Worm (Caenorhabditis elegans) whole organism, young adult: ENCODE measurements around the gene cut-4.
A peak's percentile ranks its signal among the peaks of the same experiment; 100 is the strongest.

Experiments used
- B0035.1 ChIP-seq: sonication (generic microtip); optimal IDR thresholded peaks from 2 replicates; lab custom pipeline; 2016; ENCODE audit warnings: missing genetic modification characterization, mild to moderate bottlenecking, missing compliant biosample characterization, missing genotype, missing genetic modification reagents
- C17E4.6 ChIP-seq: fragments of 200-800 bp; sonication (Bioruptor generic); IDR thresholded peaks from 2 replicates; pipeline ENCODE4 v1.3.6; 2022; ENCODE audit warnings: missing genetic modification reagents, missing genetic modification characterization, missing compliant biosample characterization
- F22D6.2 ChIP-seq: sonication (generic microtip); optimal IDR thresholded peaks from 2 replicates; lab custom pipeline; 2016; ENCODE audit warnings: mild to moderate bottlenecking, missing genetic modification characterization, missing compliant biosample characterization
- F37B4.10 ChIP-seq: fragments of 200-800 bp; sonication (Bioruptor generic); IDR thresholded peaks from 2 replicates; pipeline ENCODE4 v1.3.6; 2022; ENCODE audit warnings: missing genetic modification characterization, missing compliant biosample characterization
- F49E8.2 ChIP-seq: sonication (generic microtip); optimal IDR thresholded peaks from 3 replicates; lab custom pipeline; 2017; ENCODE audit warnings: missing genetic modification characterization, mild to moderate bottlenecking, missing compliant biosample characterization, antibody characterized with exemption, moderate library complexity; ENCODE audit not compliant: insufficient read depth
- F52B5.7 ChIP-seq: sonication (generic microtip); optimal IDR thresholded peaks from 2 replicates; lab custom pipeline; 2016; ENCODE audit warnings: mild to moderate bottlenecking, missing genetic modification characterization, missing compliant biosample characterization
- F57A8.1 ChIP-seq: fragments of 200-800 bp; sonication (Bioruptor generic); optimal IDR thresholded peaks from 2 replicates; lab custom pipeline; 2018; ENCODE audit warnings: mild to moderate bottlenecking, missing genetic modification characterization, moderate library complexity, missing compliant biosample characterization
- K12H6.12 ChIP-seq: fragments of 200-800 bp; sonication (Bioruptor generic); optimal IDR thresholded peaks from 2 replicates; lab custom pipeline; 2018; ENCODE audit warnings: mild to moderate bottlenecking, missing genetic modification characterization, missing compliant biosample characterization
- T26A5.8 ChIP-seq: sonication (generic microtip); optimal IDR thresholded peaks from 2 replicates; lab custom pipeline; 2016; ENCODE audit warnings: missing genetic modification characterization, missing compliant biosample characterization
- ZK185.1 ChIP-seq: sonication (generic microtip); optimal IDR thresholded peaks from 2 replicates; lab custom pipeline; 2016; ENCODE audit warnings: mild to moderate bottlenecking, missing genetic modification characterization, missing compliant biosample characterization; ENCODE audit not compliant: poor library complexity, severe bottlenecking
- akir-1 ChIP-seq: fragments of 200-800 bp; sonication (Bioruptor generic); optimal IDR thresholded peaks from 2 replicates; lab custom pipeline; 2018; ENCODE audit warnings: mild to moderate bottlenecking, missing genetic modification characterization, moderate library complexity, missing compliant biosample characterization
- ama-1 ChIP-seq, 3 experiments: fragments of 150-350 bp in 1 of 3; sonication (generic microtip) in 2 of 3; optimal IDR thresholded peaks; 2 replicates each; lab custom pipeline; 2014 to 2018; ENCODE audit warnings: missing biosample characterization in 2 of 3, missing genetic modification characterization in 2 of 3, missing genetic modification reagents in 2 of 3
- attf-5 ChIP-seq: fragments of 200-800 bp; sonication (Bioruptor generic); optimal IDR thresholded peaks from 2 replicates; lab custom pipeline; 2018; ENCODE audit warnings: mild to moderate bottlenecking, missing genetic modification characterization, missing compliant biosample characterization
- attf-6 ChIP-seq: fragments of 200-800 bp; sonication (Bioruptor generic); IDR thresholded peaks from 2 replicates; pipeline ENCODE4 v1.3.6; 2022; ENCODE audit warnings: missing genetic modification reagents, missing genetic modification characterization, missing compliant biosample characterization
- bed-1 ChIP-seq: fragments of 200-800 bp; sonication (Bioruptor generic); IDR thresholded peaks from 2 replicates; pipeline ENCODE4 v1.3.6; 2022; ENCODE audit warnings: missing genetic modification reagents, missing genetic modification characterization, missing compliant biosample characterization
- ccch-3 ChIP-seq: fragments of 200-800 bp; sonication (Bioruptor generic); optimal IDR thresholded peaks from 2 replicates; lab custom pipeline; 2018; ENCODE audit warnings: mild to moderate bottlenecking, missing genetic modification characterization, missing compliant biosample characterization
- ceh-100 ChIP-seq: fragments of 200-800 bp; sonication (Bioruptor generic); IDR thresholded peaks from 2 replicates; pipeline ENCODE4 v1.3.6; 2022; ENCODE audit warnings: missing genetic modification reagents, missing genetic modification characterization, missing compliant biosample characterization
- ceh-40 ChIP-seq: fragments of 200-800 bp; sonication (Bioruptor generic); IDR thresholded peaks from 2 replicates; pipeline ENCODE4 v1.3.6; 2022; ENCODE audit warnings: missing genetic modification characterization, missing compliant biosample characterization
- ceh-91 ChIP-seq: fragments of 200-800 bp; sonication (Bioruptor generic); IDR thresholded peaks from 2 replicates; pipeline ENCODE4 v1.3.6; 2022; ENCODE audit warnings: missing genetic modification reagents, missing genetic modification characterization, missing compliant biosample characterization
- chd-7 ChIP-seq: sonication (generic microtip); optimal IDR thresholded peaks from 2 replicates; lab custom pipeline; 2016; ENCODE audit warnings: mild to moderate bottlenecking, missing genetic modification characterization, moderate library complexity, missing compliant biosample characterization
- dox-1 ChIP-seq: fragments of 200-800 bp; sonication (Bioruptor generic); IDR thresholded peaks from 2 replicates; pipeline ENCODE4 v1.3.6; 2022; ENCODE audit warnings: missing genetic modification reagents, missing genetic modification characterization, missing compliant biosample characterization
- efl-1 ChIP-seq: fragments of 150-350 bp; optimal IDR thresholded peaks from 2 replicates; lab custom pipeline; 2014; ENCODE audit warnings: missing biosample characterization, missing genetic modification reagents, missing genetic modification characterization
- egrh-3 ChIP-seq: fragments of 200-800 bp; sonication (Bioruptor generic); IDR thresholded peaks from 2 replicates; pipeline ENCODE4 v1.3.6; 2022; ENCODE audit warnings: missing genetic modification reagents, missing genetic modification characterization, missing compliant biosample characterization
- ekl-4 ChIP-seq: fragments of 200-800 bp; sonication (Bioruptor generic); IDR thresholded peaks from 2 replicates; pipeline ENCODE4 v1.3.6; 2022; ENCODE audit warnings: missing genetic modification reagents, missing genetic modification characterization, missing compliant biosample characterization
- hlh-26 ChIP-seq: fragments of 200-800 bp; sonication (Bioruptor generic); conservative IDR thresholded peaks from 2 replicates; pipeline ENCODE4 v1.3.6; 2022; ENCODE audit warnings: missing genetic modification reagents, missing genetic modification characterization, missing compliant biosample characterization
- hmg-1.2 ChIP-seq: fragments of 200-800 bp; sonication (Bioruptor generic); IDR thresholded peaks from 2 replicates; pipeline ENCODE4 v1.3.6; 2022; ENCODE audit warnings: missing genetic modification reagents, missing genetic modification characterization, missing compliant biosample characterization
- let-526 ChIP-seq: fragments of 200-800 bp; sonication (Bioruptor generic); IDR thresholded peaks from 2 replicates; pipeline ENCODE4 v1.3.6; 2022; ENCODE audit warnings: missing genetic modification reagents, missing genetic modification characterization, missing compliant biosample characterization
- let-607 ChIP-seq, 2 experiments: fragments of 200-800 bp in 1 of 2; sonication (Bioruptor generic) in 1 of 2; sonication (generic microtip) in 1 of 2; optimal IDR thresholded peaks; 2 replicates each; lab custom pipeline; 2016 to 2018; ENCODE audit warnings: mild to moderate bottlenecking in 2 of 2, missing compliant biosample characterization in 2 of 2, missing genetic modification characterization in 2 of 2, moderate library complexity in 2 of 2, missing genotype in 1 of 2
- lin-26 ChIP-seq: fragments of 200-800 bp; sonication (Bioruptor generic); IDR thresholded peaks from 2 replicates; pipeline ENCODE4 v1.3.6; 2022; ENCODE audit warnings: missing genetic modification reagents, missing genetic modification characterization, missing compliant biosample characterization
- lsl-1 ChIP-seq: fragments of 200-800 bp; sonication (Bioruptor generic); optimal IDR thresholded peaks from 2 replicates; lab custom pipeline; 2018; ENCODE audit warnings: mild to moderate bottlenecking, missing genetic modification characterization, moderate library complexity, missing compliant biosample characterization
- madf-10 ChIP-seq: sonication (generic microtip); optimal IDR thresholded peaks from 2 replicates; lab custom pipeline; 2016; ENCODE audit warnings: mild to moderate bottlenecking, missing genetic modification characterization, missing compliant biosample characterization
- madf-6 ChIP-seq: fragments of 200-800 bp; sonication (Bioruptor generic); IDR thresholded peaks from 2 replicates; pipeline ENCODE4 v1.3.6; 2022; ENCODE audit warnings: missing genetic modification reagents, missing genetic modification characterization, missing compliant biosample characterization
- nfyb-1 ChIP-seq: fragments of 200-800 bp; sonication (Bioruptor generic); IDR thresholded peaks from 2 replicates; pipeline ENCODE4 v1.3.6; 2022; ENCODE audit warnings: missing genetic modification reagents, missing genetic modification characterization, missing compliant biosample characterization
- pbrm-1 ChIP-seq: fragments of 200-800 bp; sonication (Bioruptor generic); IDR thresholded peaks from 2 replicates; pipeline ENCODE4 v1.3.6; 2022; ENCODE audit warnings: missing genetic modification reagents, missing genetic modification characterization, missing compliant biosample characterization
- rec-8 ChIP-seq, 2 experiments: sonication (generic microtip); optimal IDR thresholded peaks; 2 replicates each; lab custom pipeline; 2016; ENCODE audit warnings: mild to moderate bottlenecking in 2 of 2, missing genetic modification characterization in 2 of 2, missing genetic modification reagents in 2 of 2, missing genotype in 2 of 2, missing biosample characterization in 1 of 2, missing compliant biosample characterization in 1 of 2, moderate library complexity in 1 of 2
- snpc-1.3 ChIP-seq: sonication (generic microtip); optimal IDR thresholded peaks from 2 replicates; lab custom pipeline; 2017; ENCODE audit warnings: missing genetic modification characterization, mild to moderate bottlenecking, missing compliant biosample characterization, antibody characterized with exemption, moderate library complexity, missing genotype, missing genetic modification reagents; ENCODE audit not compliant: insufficient read depth
- snpc-4 ChIP-seq, 5 experiments: fragments of 150-350 bp in 1 of 5; sonication (generic microtip) in 4 of 5; optimal IDR thresholded peaks; 2 replicates each; lab custom pipeline; 2014 to 2018; ENCODE audit warnings: missing genetic modification characterization in 5 of 5, missing biosample characterization in 3 of 5, antibody characterized with exemption in 2 of 5, mild to moderate bottlenecking in 2 of 5, missing compliant biosample characterization in 2 of 5, missing genotype in 2 of 5, moderate library complexity in 2 of 5, missing genetic modification reagents in 1 of 5
- somi-1 ChIP-seq: fragments of 200-800 bp; sonication (Bioruptor generic); optimal IDR thresholded peaks from 2 replicates; lab custom pipeline; 2018; ENCODE audit warnings: mild to moderate bottlenecking, missing genetic modification characterization, missing compliant biosample characterization
- tbp1 ChIP-seq: fragments of 200-800 bp; sonication (Bioruptor generic); optimal IDR thresholded peaks from 2 replicates; lab custom pipeline; 2018; ENCODE audit warnings: mild to moderate bottlenecking, missing genetic modification characterization, missing compliant biosample characterization
- tlf-1 ChIP-seq: fragments of 200-800 bp; sonication (Bioruptor generic); optimal IDR thresholded peaks from 2 replicates; lab custom pipeline; 2018; ENCODE audit warnings: mild to moderate bottlenecking, missing genetic modification characterization, missing compliant biosample characterization
- unc-130 ChIP-seq: sonication (generic microtip); optimal IDR thresholded peaks from 2 replicates; lab custom pipeline; 2016; ENCODE audit warnings: missing genetic modification reagents, missing genetic modification characterization, missing compliant biosample characterization
- ztf-22 ChIP-seq: fragments of 200-800 bp; sonication (Bioruptor generic); optimal IDR thresholded peaks from 2 replicates; lab custom pipeline; 2018; ENCODE audit warnings: mild to moderate bottlenecking, missing genetic modification characterization, moderate library complexity, missing compliant biosample characterization
- ztf-25 ChIP-seq: fragments of 200-800 bp; sonication (Bioruptor generic); IDR thresholded peaks from 2 replicates; pipeline ENCODE4 v1.3.6; 2022; ENCODE audit warnings: missing genetic modification reagents, missing genetic modification characterization, missing compliant biosample characterization
- ztf-6 ChIP-seq: fragments of 200-800 bp; sonication (Bioruptor generic); IDR thresholded peaks from 2 replicates; pipeline ENCODE4 v1.3.6; 2022; ENCODE audit warnings: missing genetic modification reagents, missing genetic modification characterization, missing compliant biosample characterization

Gene cut-4

ce11 chrII:10389038-10389437 lies 46.9 kb upstream of the cut-4 start (continued):
- TF ChIP-seq T26A5.8 (tag; lab: Kevin White, UChicago) (no peak), lin-26 (GFP tag; lab: Robert Waterston, UW) (peak; percentile 64; the same call in 1 of the 2 replicates), hmg-1.2 (peak; percentile 51; the same call in 1 of the 2 replicates), tbp1 (GFP tag; lab: Kevin White, UChicago) (peak; percentile 18), nfyb-1 (GFP tag; lab: Robert Waterston, UW) (peak; percentile 75; the same call in 1 of the 2 replicates), F57A8.1 (GFP tag; lab: Kevin White, UChicago) (no peak), chd-7 (tag; lab: Kevin White, UChicago) (peak; percentile 68), madf-10 (tag; lab: Kevin White, UChicago) (peak; percentile 52), K12H6.12 (tag; lab: Kevin White, UChicago) (peak; percentile 43), attf-5 (peak; percentile 69), F22D6.2 (tag; lab: Kevin White, UChicago) (peak; percentile 61), rec-8 (tag; optimal IDR thresholded peaks at IDR 0.05; lab: Kevin White, UChicago) (no peak), ekl-4 (GFP tag; lab: Robert Waterston, UW) (peak; percentile 52), dox-1 (GFP tag; lab: Robert Waterston, UW) (peak; percentile 48; the same call in 1 of the 2 replicates)

- no peak for TF ChIP-seq ztf-6 (GFP tag; lab: Robert Waterston, UW)
- peak; percentile 23 for TF ChIP-seq attf-5
- TF ChIP-seq let-526 (GFP tag; lab: Robert Waterston, UW), result peak; percentile 56; the same call in 1 of the 2 replicates
- no peak for TF ChIP-seq bed-1 (GFP tag; lab: Robert Waterston, UW)
- no peak for TF ChIP-seq efl-1 (GFP tag; lab: Kevin White, UChicago)
- TF ChIP-seq T26A5.8 (tag; lab: Kevin White, UChicago), result no peak
- TF ChIP-seq lsl-1 (GFP tag; lab: Kevin White, UChicago), result no peak
- peak; percentile 83; the same call in 1 of the 2 replicates for TF ChIP-seq nfyb-1 (GFP tag; lab: Robert Waterston, UW)
- TF ChIP-seq ZK185.1, result no peak
- TF ChIP-seq let-607 (tag; optimal IDR thresholded peaks at IDR 0.05; lab: Kevin White, UChicago), result peak; percentile 66 to 71
- TF ChIP-seq snpc-4 (GFP tag; optimal IDR thresholded peaks at IDR 0.05; lab: Kevin White, UChicago), result no peak
- TF ChIP-seq snpc-4 (tag; optimal IDR thresholded peaks at IDR 0.05; lab: Kevin White, UChicago), result peak in 1 of 4 experiments; percentile 20
- TF ChIP-seq ceh-40, result no peak
- TF ChIP-seq akir-1 (GFP tag; lab: Kevin White, UChicago), result no peak
- peak; percentile 23 for TF ChIP-seq ztf-22 (GFP tag; lab: Kevin White, UChicago)
- TF ChIP-seq unc-130 (GFP tag; lab: Kevin White, UChicago), result no peak
- no peak for TF ChIP-seq snpc-1.3 (tag; lab: Kevin White, UChicago)
- no peak for TF ChIP-seq ztf-25
- no peak for TF ChIP-seq ccch-3
- TF ChIP-seq B0035.1 (tag; lab: Kevin White, UChicago), result no peak
- no peak for TF ChIP-seq F49E8.2 (tag; lab: Kevin White, UChicago)
- TF ChIP-seq C17E4.6 (GFP tag; lab: Robert Waterston, UW), result no peak
- TF ChIP-seq somi-1 (GFP tag; lab: Kevin White, UChicago), result peak; percentile 47
- no peak for TF ChIP-seq ceh-91 (GFP tag; lab: Robert Waterston, UW)
- TF ChIP-seq F52B5.7 (tag; lab: Kevin White, UChicago), result no peak
- TF ChIP-seq egrh-3, result no peak
- TF ChIP-seq F37B4.10, result no peak
- TF ChIP-seq hlh-26 (GFP tag; lab: Robert Waterston, UW), result no peak
- TF ChIP-seq madf-6 (GFP tag; lab: Robert Waterston, UW), result 0 out of 2 replicates have a peak, but pooled peaks have one; percentile 15
- 0 out of 2 replicates have a peak, but pooled peaks have one; percentile 13 for TF ChIP-seq pbrm-1 (GFP tag; lab: Robert Waterston, UW)
- TF ChIP-seq tlf-1 (GFP tag; lab: Kevin White, UChicago), result peak; percentile 9
- TF ChIP-seq attf-6 (GFP tag; lab: Robert Waterston, UW), result no peak
- no peak for TF ChIP-seq ceh-100 (GFP tag; lab: Robert Waterston, UW)
- TF ChIP-seq ama-1 (optimal IDR thresholded peaks at IDR 0.05; lab: Kevin White, UChicago), result peak; percentile 23
- TF ChIP-seq ama-1 (GFP tag; optimal IDR thresholded peaks at IDR 0.05; lab: Kevin White, UChicago), result no peak
Observed at ce11 chrII:10389776-10390175, 46.2 kb upstream of the cut-4 start.
